Worm (Caenorhabditis elegans) whole organism, mixed stage, embryonic: Measurements from ENCODE around the gene F13B6.3.

Experiments
- M03D4.4 ChIP-seq: sonication (generic microtip); optimal IDR thresholded peaks from 2 replicates; lab custom pipeline; 2017; ENCODE audit warnings: mild to moderate bottlenecking, missing genetic modification characterization, missing compliant biosample characterization
- bed-3 ChIP-seq: fragments of 200-800 bp; sonication (Bioruptor generic); optimal IDR thresholded peaks from 3 replicates; lab custom pipeline; 2018; ENCODE audit warnings: mild to moderate bottlenecking, missing genetic modification characterization, moderate library complexity, missing compliant biosample characterization
- blmp-1 ChIP-seq: fragments of 150-350 bp; optimal IDR thresholded peaks from 2 replicates; lab custom pipeline; 2014; ENCODE audit warnings: missing biosample characterization, missing genetic modification characterization
- ceh-43 ChIP-seq: fragments of 200-800 bp; sonication (Bioruptor generic); optimal IDR thresholded peaks from 2 replicates; lab custom pipeline; 2018; ENCODE audit warnings: mild to moderate bottlenecking, missing genetic modification characterization, moderate library complexity, missing compliant biosample characterization
- ceh-83 ChIP-seq: fragments of 200-800 bp; sonication (Bioruptor generic); optimal IDR thresholded peaks from 2 replicates; lab custom pipeline; 2018; ENCODE audit warnings: mild to moderate bottlenecking, missing genetic modification characterization, missing compliant biosample characterization
- ces-1 ChIP-seq: fragments of 150-350 bp; optimal IDR thresholded peaks from 2 replicates; lab custom pipeline; 2014; ENCODE audit warnings: missing biosample characterization, missing genetic modification reagents, missing genetic modification characterization
- cnd-1 ChIP-seq: fragments of 200-800 bp; sonication (Bioruptor generic); optimal IDR thresholded peaks from 2 replicates; lab custom pipeline; 2018; ENCODE audit warnings: mild to moderate bottlenecking, missing genetic modification characterization, missing compliant biosample characterization
- drap-1 ChIP-seq: fragments of 200-800 bp; sonication (Bioruptor generic); optimal IDR thresholded peaks from 3 replicates; lab custom pipeline; 2018; ENCODE audit warnings: mild to moderate bottlenecking, missing genetic modification characterization, missing compliant biosample characterization
- elt-1 ChIP-seq: sonication (generic microtip); optimal IDR thresholded peaks from 2 replicates; lab custom pipeline; 2017; ENCODE audit warnings: missing genetic modification characterization, mild to moderate bottlenecking, missing compliant biosample characterization, antibody characterized with exemption, moderate library complexity, borderline replicate concordance; ENCODE audit not compliant: insufficient read depth
- elt-3 ChIP-seq: fragments of 150-350 bp; optimal IDR thresholded peaks from 2 replicates; lab custom pipeline; 2014; ENCODE audit warnings: missing biosample characterization, missing genetic modification characterization
- ham-2 ChIP-seq: fragments of 200-800 bp; sonication (Bioruptor generic); optimal IDR thresholded peaks from 2 replicates; lab custom pipeline; 2018; ENCODE audit warnings: mild to moderate bottlenecking, missing genetic modification characterization, missing compliant biosample characterization
- hlh-1 ChIP-seq: fragments of 150-350 bp; optimal IDR thresholded peaks from 2 replicates; lab custom pipeline; 2014; ENCODE audit warnings: missing biosample characterization, missing genetic modification reagents, missing genetic modification characterization
- lin-13 ChIP-seq: fragments of 150-350 bp; optimal IDR thresholded peaks from 2 replicates; lab custom pipeline; 2014; ENCODE audit warnings: missing biosample characterization, missing genetic modification characterization
- lin-32 ChIP-seq: fragments of 200-800 bp; sonication (Bioruptor generic); optimal IDR thresholded peaks from 2 replicates; lab custom pipeline; 2018; ENCODE audit warnings: mild to moderate bottlenecking, missing genetic modification characterization, missing compliant biosample characterization
- lsy-2 ChIP-seq: fragments of 150-350 bp; optimal IDR thresholded peaks from 2 replicates; lab custom pipeline; 2014; ENCODE audit warnings: missing biosample characterization, missing genetic modification characterization
- mab-5 ChIP-seq: fragments of 150-350 bp; optimal IDR thresholded peaks from 2 replicates; lab custom pipeline; 2014; ENCODE audit warnings: missing biosample characterization, missing genetic modification characterization
- mep-1 ChIP-seq: fragments of 150-350 bp; optimal IDR thresholded peaks from 2 replicates; lab custom pipeline; 2017; ENCODE audit warnings: missing biosample characterization, missing genetic modification reagents, missing genetic modification characterization, inconsistent platforms
- mls-2 ChIP-seq: sonication (generic microtip); optimal IDR thresholded peaks from 2 replicates; lab custom pipeline; 2016; ENCODE audit warnings: mild to moderate bottlenecking, missing genetic modification characterization, moderate library complexity, missing compliant biosample characterization
- nhr-12 ChIP-seq: fragments of 150-350 bp; optimal IDR thresholded peaks from 2 replicates; lab custom pipeline; 2014; ENCODE audit warnings: missing biosample characterization, missing genetic modification characterization
- nhr-2 ChIP-seq: fragments of 150-350 bp; optimal IDR thresholded peaks from 2 replicates; lab custom pipeline; 2014; ENCODE audit warnings: missing biosample characterization, missing genetic modification characterization
- nhr-237 ChIP-seq: fragments of 150-350 bp; optimal IDR thresholded peaks from 2 replicates; lab custom pipeline; 2014; ENCODE audit warnings: missing biosample characterization, missing genetic modification characterization
- pha-4 ChIP-seq: fragments of 150-350 bp; optimal IDR thresholded peaks from 2 replicates; lab custom pipeline; 2018; ENCODE audit warnings: missing biosample characterization, missing genetic modification reagents, missing genetic modification characterization
- sem-2 ChIP-seq: fragments of 200-800 bp; sonication (Bioruptor generic); optimal IDR thresholded peaks from 2 replicates; lab custom pipeline; 2018; ENCODE audit warnings: mild to moderate bottlenecking, missing genetic modification characterization, missing compliant biosample characterization
- snpc-4 ChIP-seq: fragments of 150-350 bp; optimal IDR thresholded peaks from 2 replicates; lab custom pipeline; 2014; ENCODE audit warnings: missing biosample characterization, missing genetic modification characterization
- sptf-1 ChIP-seq: sonication (generic microtip); optimal IDR thresholded peaks from 2 replicates; lab custom pipeline; 2017; ENCODE audit warnings: mild to moderate bottlenecking, missing genetic modification characterization, moderate library complexity, missing compliant biosample characterization
- tbx-8 ChIP-seq: fragments of 200-800 bp; sonication (Bioruptor generic); optimal IDR thresholded peaks from 2 replicates; lab custom pipeline; 2018; ENCODE audit warnings: mild to moderate bottlenecking, missing genetic modification characterization, moderate library complexity, missing compliant biosample characterization
- unc-120 ChIP-seq: sonication (generic microtip); optimal IDR thresholded peaks from 2 replicates; lab custom pipeline; 2017; ENCODE audit warnings: missing genetic modification characterization, missing compliant biosample characterization; ENCODE audit not compliant: poor library complexity, severe bottlenecking
- unc-39 ChIP-seq: fragments of 150-350 bp; optimal IDR thresholded peaks from 2 replicates; lab custom pipeline; 2014; ENCODE audit warnings: missing biosample characterization, missing genetic modification characterization
- unc-62 ChIP-seq: fragments of 150-350 bp; optimal IDR thresholded peaks from 2 replicates; lab custom pipeline; 2014; ENCODE audit warnings: missing biosample characterization, missing genetic modification reagents, missing genetic modification characterization

Gene F13B6.3

ce11 chrIV:7426055-7426454, 39.7 kb downstream of the F13B6.3 start:
- TF ChIP-seq hlh-1 (peak; percentile 99), unc-120 (tag; lab: Kevin White, UChicago) (peak; percentile 92), unc-62 (GFP tag; lab: Kevin White, UChicago) (peak; percentile 83), M03D4.4 (tag; lab: Kevin White, UChicago) (no peak)

ce11 chrIV:7424198-7424597, 41.6 kb downstream of the F13B6.3 start, which contains the start of gene unc-82:
Gene unc-82 (plus strand): TSS chrIV:7424498.
- TF ChIP-seq elt-1 (tag; lab: Kevin White, UChicago) (no peak), ham-2 (GFP tag; lab: Kevin White, UChicago) (no peak), blmp-1 (tag; lab: Kevin White, UChicago) (no peak)

- TF ChIP-seq unc-120 (tag; lab: Kevin White, UChicago), result no peak
- TF ChIP-seq sem-2 (GFP tag; lab: Kevin White, UChicago), result no peak
- no peak for TF ChIP-seq ceh-43 (GFP tag; lab: Kevin White, UChicago)
- no peak for TF ChIP-seq mls-2 (tag; lab: Kevin White, UChicago)
- no peak for TF ChIP-seq tbx-8 (GFP tag; lab: Kevin White, UChicago)
- no peak for TF ChIP-seq mab-5 (tag; lab: Kevin White, UChicago)
- TF ChIP-seq nhr-237 (tag; lab: Kevin White, UChicago), result no peak
- TF ChIP-seq hlh-1, result no peak
- TF ChIP-seq lsy-2 (tag; lab: Kevin White, UChicago), result no peak
- TF ChIP-seq ceh-83 (GFP tag; lab: Kevin White, UChicago), result no peak
These were observed 44.8 kb downstream of the F13B6.3 start, which contains the start of gene srtx-1 for ce11 chrIV:7420913-7421312. Gene srtx-1 (plus strand): TSS chrIV:7421213.

- TF ChIP-seq nhr-12 (tag; lab: Kevin White, UChicago) (no peak), ces-1 (GFP tag; lab: Kevin White, UChicago) (no peak), lin-13 (tag; lab: Kevin White, UChicago) (no peak), sptf-1 (no peak), pha-4 (tag; lab: Kevin White, UChicago) (no peak), blmp-1 (tag; lab: Kevin White, UChicago) (no peak), mep-1 (tag; lab: Kevin White, UChicago) (no peak), unc-39 (no peak), bed-3 (GFP tag; lab: Kevin White, UChicago) (no peak), cnd-1 (tag; lab: Kevin White, UChicago) (no peak), lsy-2 (tag; lab: Kevin White, UChicago) (no peak), unc-62 (GFP tag; lab: Kevin White, UChicago) (no peak), M03D4.4 (tag; lab: Kevin White, UChicago) (no peak), elt-1 (tag; lab: Kevin White, UChicago) (no peak), unc-120 (tag; lab: Kevin White, UChicago) (no peak), nhr-2 (tag; lab: Kevin White, UChicago) (no peak), mls-2 (tag; lab: Kevin White, UChicago) (no peak), sem-2 (GFP tag; lab: Kevin White, UChicago) (no peak), drap-1 (no peak), nhr-237 (tag; lab: Kevin White, UChicago) (no peak)
These were observed 46.9 kb downstream of the F13B6.3 start, which contains the start of gene B0496.6 for ce11 chrIV:7418818-7419217. Gene B0496.6 (plus strand): TSS chrIV:7419118.

ce11 chrIV:7414163-7414562, 51.6 kb downstream of the F13B6.3 start:
- TF ChIP-seq ces-1 (GFP tag; lab: Kevin White, UChicago) (peak; percentile 77), lin-32 (no peak)

DNA sequence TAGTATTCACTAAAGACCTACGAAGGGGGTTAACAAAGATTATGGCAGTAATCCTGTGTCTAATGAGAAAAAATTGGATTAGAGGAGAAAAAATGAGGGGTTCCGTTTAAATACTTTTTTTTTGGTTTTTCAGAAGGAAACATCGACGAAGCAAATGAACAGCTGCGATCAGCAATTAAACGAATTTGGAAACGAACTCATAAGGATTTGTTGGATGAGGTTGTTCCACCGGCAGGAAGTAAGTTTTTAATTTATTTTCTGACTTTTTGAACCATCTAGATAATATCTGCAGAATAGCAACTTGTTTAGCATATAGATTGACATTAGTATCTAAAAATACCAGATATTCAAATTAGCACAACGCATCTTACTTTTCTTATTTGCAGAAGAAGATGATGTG, 52.2 kb downstream of the F13B6.3 start:
- TF ChIP-seq pha-4 (tag; lab: Kevin White, UChicago) (no peak), mls-2 (tag; lab: Kevin White, UChicago) (no peak), ceh-43 (GFP tag; lab: Kevin White, UChicago) (no peak), ces-1 (GFP tag; lab: Kevin White, UChicago) (no peak), elt-3 (no peak), snpc-4 (tag; lab: Kevin White, UChicago) (no peak), blmp-1 (tag; lab: Kevin White, UChicago) (no peak)
